Fruit fly (Drosophila melanogaster): ENCODE data around the gene CG7016.

Gene CG7016

DNA sequence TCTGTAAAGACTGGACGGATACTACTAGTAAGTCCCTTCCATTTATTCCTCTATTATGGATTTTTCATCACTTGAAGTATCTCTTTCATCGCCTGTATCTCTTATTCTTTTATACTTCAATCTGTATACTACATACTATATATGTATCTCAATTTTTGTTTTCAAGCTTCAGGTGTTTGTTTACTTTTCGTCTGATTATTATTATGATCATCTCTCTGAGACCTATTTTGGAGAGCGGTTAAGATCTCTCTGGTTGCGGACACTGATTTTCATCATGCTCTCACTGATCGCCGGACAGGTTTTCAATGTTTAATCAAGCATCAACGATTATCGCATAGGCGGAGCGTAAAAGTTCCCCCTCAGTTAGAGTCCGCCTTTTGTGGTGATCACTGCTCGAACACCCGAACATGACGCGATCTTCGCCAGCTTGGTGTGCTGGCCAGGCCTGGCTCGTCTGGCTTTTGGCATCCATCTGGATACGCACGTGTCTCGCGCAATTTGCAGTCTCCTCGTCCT is at the start of gene CG7016:
TSS of gene CG7016 (plus strand) at position 358 of the 516 bp plus-strand sequence.
- TF ChIP-seq CTCF (optimal IDR thresholded peaks at IDR 0.05) = no peak
- no peak for TF ChIP-seq CG8478 (optimal IDR thresholded peaks at IDR 0.05)

DNA sequence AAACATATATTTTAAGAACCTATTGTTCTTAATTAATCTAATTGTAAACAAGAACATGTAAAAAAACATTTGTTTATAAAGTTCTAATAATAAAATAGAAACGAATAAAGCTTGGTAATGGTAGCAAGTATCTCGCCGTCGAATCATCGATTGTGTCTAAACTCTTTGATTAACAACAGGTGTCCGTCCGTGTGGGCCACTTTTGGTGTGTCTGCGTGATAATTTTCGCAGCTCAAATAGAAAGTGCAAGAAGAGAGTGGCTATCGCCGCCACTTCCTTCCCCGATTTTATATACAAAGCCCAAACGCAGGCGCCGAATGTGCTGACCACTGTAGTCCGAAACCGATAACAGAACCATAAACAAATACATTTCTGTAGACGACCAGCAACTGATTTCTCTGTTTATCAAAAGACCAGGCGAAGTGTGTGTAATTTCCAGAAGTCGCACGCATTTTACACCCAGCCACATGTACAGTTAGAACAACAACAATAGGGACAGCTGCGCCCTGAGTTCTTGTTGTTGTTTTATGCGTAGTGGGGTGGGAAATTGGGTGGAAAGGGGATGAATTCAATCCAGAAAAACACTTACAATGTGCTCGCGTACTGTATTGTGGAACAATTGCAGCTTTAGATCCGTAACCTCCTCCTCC is 49.6 kb upstream of the CG7016 start:
- TF ChIP-seq CTCF (optimal IDR thresholded peaks at IDR 0.05) = no peak
- no peak for TF ChIP-seq CG8478 (optimal IDR thresholded peaks at IDR 0.05)

DNA sequence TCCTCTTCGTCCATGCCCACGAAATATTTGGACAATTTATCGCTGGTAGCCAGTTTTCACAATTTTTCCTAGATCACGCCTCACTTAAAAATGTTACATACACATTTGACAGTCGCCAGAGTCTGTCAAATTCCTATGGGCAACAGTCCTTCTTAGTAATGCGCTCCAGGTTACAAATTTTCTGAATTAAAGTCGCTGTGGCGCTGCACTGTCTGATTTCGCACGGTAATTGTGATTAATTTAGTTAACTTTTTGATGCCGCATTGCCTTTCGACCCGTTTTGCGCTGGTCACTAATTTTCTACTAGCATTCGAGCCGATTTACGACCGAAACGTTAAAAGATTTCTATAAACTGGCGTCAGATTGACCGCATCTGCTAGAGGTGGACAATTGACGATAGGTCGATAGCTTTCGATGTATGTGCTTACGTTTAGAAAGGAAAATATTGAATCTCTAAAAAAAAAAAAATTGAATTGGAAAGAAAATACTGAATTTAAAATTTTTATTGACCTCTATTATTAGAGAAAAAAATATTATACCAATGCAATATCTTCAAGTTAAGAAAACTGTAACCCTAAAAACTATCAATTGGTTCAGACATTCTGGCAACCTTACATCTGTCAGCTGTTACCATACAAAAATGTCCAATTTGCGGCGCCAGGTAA is 49.0 kb upstream of the CG7016 start, which contains the start of the genes lili and CG34150:
TSS of gene lili (minus strand) at position 376 of the 665 bp plus-strand sequence.
TSS of gene CG34150 (plus strand) at position 626 of the 665 bp plus-strand sequence.
- TF ChIP-seq CG8478 (optimal IDR thresholded peaks at IDR 0.05) (no peak), CTCF (optimal IDR thresholded peaks at IDR 0.05) (no peak)

DNA sequence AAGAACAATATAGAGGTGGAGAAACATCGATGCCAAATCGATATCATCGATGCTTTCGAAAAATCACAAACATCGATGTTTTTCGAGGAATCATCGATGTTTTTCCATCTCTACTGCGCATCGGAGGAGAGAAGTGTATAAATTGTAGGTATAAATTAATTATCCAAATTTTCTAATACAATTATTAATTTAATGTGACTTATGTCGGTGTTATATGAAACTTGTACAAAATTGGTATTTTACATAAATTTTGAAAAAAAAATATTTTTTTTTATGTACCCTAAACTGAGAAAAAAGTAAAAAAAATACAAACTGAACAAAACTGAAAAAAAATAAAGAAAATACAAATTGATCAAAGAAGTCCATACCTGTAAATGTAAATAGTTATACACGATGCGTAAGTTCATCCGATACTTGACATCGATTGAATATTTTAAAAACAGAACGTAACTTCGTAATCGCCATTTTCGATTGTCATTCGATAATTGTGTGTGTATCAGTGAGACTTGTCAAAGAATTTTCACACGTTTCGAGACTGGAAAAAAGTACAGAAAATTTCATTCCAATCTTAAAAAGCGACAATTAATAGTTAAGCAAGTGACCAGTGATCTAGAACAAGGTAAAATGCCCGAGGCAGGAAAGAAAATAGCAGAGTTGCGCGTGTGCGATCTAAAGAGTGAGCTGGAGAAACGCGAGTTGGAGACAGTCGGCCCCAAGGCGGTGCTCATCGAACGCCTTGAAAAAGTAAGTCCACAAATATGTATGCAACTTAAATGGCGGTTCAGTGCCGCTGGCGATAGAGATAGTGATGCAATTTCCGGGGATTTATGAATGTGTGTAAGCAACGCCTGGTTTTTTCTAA is 45.5 kb upstream of the CG7016 start, which contains the start of the genes CG5808 and Saf-B:
TSS of gene CG5808 (minus strand) at position 15 of the 862 bp plus-strand sequence.
TSS of gene Saf-B (plus strand) at position 472 of the 862 bp plus-strand sequence.
- TF ChIP-seq CTCF (optimal IDR thresholded peaks at IDR 0.05) = no peak
- TF ChIP-seq CG8478 (optimal IDR thresholded peaks at IDR 0.05) = no peak

DNA sequence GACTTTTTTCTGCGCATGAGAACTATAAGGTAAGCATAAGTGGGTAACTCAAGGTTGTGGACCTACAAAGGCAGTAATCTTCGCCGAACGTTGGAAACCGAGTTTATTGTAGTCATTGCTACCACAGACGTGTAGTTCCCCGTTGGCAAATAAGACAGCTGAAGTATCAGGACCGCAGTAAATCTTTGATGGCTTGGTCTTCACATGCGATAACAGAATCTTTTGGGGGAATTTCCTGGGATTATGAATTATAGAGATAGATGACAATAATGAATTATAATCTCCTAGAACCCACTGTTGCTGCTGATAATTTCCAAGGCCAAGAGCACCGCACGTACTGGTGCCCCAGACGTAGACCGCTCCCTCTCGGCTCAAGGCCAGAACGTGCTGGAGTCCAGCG is 39.7 kb upstream of the CG7016 start:
- TF ChIP-seq CTCF (optimal IDR thresholded peaks at IDR 0.05) = no peak
- TF ChIP-seq CG8478 (optimal IDR thresholded peaks at IDR 0.05) = no peak

DNA sequence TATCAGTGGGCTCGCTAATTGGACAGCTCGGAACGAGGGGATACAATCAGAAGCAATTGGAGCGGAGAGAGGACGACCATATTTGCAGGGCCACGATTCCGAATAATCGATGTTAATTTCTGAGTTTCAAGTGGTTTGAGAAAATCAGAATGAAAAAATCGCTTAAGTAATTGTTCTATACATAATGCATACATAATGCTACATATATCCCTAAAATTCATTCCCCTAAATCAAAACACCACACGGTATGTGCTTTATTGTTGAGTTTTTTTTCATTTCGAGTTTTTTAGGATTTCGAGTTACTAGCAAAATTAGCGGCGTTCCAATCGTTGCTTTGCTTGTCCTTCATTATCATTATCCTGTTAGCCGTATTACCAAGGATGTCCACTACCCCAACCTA is 37.2 kb upstream of the CG7016 start, which contains the start of gene niki:
TSS of gene niki (minus strand) at position 101 of the 400 bp plus-strand sequence.
- TF ChIP-seq CG8478 (optimal IDR thresholded peaks at IDR 0.05) (no peak), CTCF (optimal IDR thresholded peaks at IDR 0.05) (no peak)

DNA sequence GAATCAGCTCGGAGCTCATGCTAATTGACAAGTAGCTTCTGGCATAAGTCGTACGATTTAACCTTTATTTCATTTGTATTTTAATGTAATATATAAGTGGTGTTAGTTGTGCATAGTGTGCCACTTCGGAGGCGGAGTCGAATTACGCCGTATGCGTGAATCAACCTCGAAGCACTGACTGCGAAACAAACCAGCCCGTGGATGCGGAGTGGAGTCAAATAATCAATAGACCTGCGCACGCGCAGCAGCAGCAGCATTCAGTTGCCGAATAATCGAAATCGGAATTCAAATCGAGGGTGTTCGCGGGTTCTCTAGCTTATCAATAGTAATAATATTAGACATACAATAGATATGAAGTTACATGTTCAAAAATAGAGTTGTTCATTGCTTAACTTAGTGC is 34.5 kb upstream of the CG7016 start, which contains the start of gene RabX4:
TSS of gene RabX4 (minus strand) at position 176 of the 400 bp plus-strand sequence.
- TF ChIP-seq CTCF (optimal IDR thresholded peaks at IDR 0.05) = no peak
- TF ChIP-seq CG8478 (optimal IDR thresholded peaks at IDR 0.05) = no peak

DNA sequence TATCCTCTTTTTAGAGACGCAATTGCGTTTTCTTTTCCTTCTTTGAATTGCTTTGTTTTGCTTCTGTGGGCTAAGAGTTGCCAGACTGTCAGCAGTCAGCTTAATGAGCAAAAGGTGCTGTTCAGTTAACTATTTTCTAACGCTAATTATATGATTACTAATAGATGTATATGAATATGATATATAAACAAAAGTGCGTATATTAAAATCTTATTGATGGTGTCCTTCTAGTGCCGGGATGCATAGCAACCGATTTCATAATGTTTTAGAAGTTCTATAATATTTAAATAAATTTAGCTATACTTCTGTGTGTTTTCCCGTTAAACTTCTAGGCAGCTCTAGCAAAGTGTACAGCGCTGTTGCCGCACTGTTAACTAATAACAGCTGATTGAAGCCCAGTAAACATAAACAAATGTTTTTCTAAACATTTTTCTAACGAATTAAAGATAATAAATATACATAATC is 32.8 kb upstream of the CG7016 start, which contains the start of the genes Kaz and CG43273:
TSS of gene Kaz (minus strand) at position 73 of the 465 bp plus-strand sequence.
TSS of gene CG43273 (plus strand) at position 415 of the 465 bp plus-strand sequence.
- no peak for TF ChIP-seq CG8478 (optimal IDR thresholded peaks at IDR 0.05)
- TF ChIP-seq CTCF (optimal IDR thresholded peaks at IDR 0.05) = peak in 1 of 2 experiments; percentile 10

DNA sequence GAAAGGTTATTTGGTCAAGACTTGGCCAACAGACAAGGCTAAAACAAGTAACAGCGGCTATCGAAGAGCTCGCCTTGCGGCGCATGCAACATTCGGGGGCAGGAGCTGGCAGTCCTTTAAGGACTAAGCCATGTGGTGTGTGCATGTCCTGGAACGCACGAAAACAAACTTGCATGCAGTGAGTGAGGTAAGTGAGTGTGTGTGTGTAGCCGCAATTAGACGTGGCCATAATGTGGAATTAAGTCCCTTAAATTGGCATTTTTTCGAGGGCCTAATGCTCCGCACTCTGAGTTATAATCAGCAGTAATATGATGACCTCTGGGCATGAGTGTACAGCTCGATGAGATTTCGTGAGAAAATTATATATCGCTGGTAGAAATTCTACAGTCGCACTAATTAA is 29.1 kb upstream of the CG7016 start, which contains the start of gene sosie:
TSS of gene sosie (plus strand) at position 301 of the 400 bp plus-strand sequence.
- no peak for TF ChIP-seq CG8478 (optimal IDR thresholded peaks at IDR 0.05)

DNA sequence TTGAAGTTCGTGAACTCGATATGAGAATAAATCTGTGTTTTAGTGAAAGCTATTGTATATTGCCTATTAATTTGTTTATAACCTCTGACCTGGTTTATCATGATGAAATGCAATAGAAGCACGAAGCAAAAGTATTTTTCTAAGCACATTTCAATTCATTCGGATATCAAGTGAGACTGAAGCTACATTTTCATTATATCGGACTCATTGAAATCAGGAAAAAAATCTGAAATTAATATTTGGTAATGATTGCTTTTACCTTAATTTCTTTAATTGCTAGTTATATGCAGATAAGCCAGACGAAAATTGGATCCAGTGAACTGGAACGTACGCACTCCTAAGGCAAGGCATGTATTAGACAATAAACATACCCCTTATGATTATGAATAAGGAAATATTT is 21.7 kb upstream of the CG7016 start, which contains the start of gene CG33658:
TSS of gene CG33658 (minus strand) at position 101 of the 400 bp plus-strand sequence.
- TF ChIP-seq CG8478 (optimal IDR thresholded peaks at IDR 0.05) = no peak
- TF ChIP-seq CTCF (optimal IDR thresholded peaks at IDR 0.05) = no peak

DNA sequence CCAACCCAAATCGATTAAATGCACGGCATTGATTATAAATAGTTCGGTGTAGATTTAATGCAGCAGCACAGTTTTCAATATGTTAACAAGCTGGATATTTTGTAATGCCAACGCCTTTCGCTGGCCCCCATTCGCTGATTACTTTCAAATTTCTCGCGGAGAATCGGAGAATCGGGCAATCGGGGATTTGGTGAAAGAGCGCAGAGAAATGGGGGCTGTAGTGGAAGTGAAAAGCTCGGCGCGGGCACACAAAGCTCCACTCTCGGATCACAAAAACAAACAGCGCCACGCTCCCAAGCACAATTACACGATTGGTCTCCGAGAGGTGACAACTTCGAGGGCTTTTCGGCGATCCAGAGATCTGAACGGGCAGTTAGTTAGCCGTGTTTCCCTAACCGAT is 21.1 kb upstream of the CG7016 start, which contains the start of gene Esp:
TSS of gene Esp (plus strand) at position 301 of the 400 bp plus-strand sequence.
- TF ChIP-seq CG8478 (optimal IDR thresholded peaks at IDR 0.05) = no peak
- no peak for TF ChIP-seq CTCF (optimal IDR thresholded peaks at IDR 0.05)

DNA sequence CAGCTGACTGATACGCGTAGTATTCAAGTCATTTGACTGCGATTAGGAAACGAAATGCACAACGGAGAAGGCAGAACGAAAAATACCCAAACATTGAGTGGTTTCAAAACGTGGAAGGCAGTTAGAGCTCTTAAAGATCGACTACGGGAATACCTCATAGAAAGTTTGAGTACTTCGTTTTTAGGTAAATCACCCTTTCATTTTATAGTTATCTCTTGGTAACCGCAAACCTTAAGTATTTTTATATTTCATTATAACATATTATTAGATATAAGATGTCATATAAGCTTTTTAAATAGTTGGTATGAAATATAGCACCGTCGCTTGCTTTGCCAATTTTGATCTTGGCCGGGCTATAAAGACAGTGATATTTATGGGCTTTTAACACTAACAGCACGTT is 17.6 kb upstream of the CG7016 start:
- TF ChIP-seq CTCF (optimal IDR thresholded peaks at IDR 0.05) = no peak
- TF ChIP-seq CG8478 (optimal IDR thresholded peaks at IDR 0.05) = no peak

DNA sequence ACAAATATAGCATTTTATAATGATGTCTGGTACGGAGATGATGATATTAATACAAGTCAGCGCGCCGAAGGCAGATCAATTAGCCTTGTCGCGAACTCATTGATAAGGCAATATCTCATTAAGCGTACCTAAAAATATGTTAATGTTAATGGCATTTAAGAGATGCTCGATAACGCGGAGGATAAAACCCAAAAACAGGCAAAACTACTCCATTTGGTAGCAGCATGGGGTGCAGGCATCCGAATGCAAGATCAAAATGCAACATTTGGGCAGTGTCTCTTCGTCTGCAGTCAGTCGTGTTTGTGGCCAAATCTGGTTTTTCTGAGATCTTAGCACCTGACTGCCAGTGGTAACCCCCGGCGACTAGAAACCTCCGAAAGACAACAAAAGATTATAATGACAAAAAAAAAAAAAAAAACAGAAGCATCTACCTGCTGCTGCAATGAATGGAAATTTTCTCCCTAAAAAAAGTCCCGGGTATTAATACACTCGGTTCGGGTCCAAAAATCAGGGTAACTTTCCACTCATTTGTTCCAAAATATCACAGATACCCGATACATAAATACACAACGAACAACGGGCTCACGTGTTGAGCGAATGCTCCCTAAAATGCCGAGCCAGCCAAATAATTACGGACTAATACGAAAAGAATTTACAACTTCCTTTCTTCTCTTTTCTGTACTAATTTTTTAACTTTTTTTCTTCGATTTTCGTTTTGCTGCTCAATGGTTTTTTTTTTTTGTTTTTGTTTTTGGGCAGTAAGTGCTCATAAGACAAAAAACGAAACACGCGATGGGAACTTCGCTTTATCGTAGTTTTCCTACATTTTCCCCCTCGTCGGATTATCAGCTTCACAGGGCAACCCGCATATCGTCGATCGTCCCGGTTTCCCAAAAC is 16.5 kb upstream of the CG7016 start:
- no peak for TF ChIP-seq CG8478 (optimal IDR thresholded peaks at IDR 0.05)
- TF ChIP-seq CTCF (optimal IDR thresholded peaks at IDR 0.05) = no peak

Measured in S2 (cell line).